Fruit fly (Drosophila melanogaster) whole organism, pupa: ENCODE data around the gene CG1504.

Experiments used
- CG12605 ChIP-seq: fragments of 200-800 bp; sonication (Bioruptor generic); IDR thresholded peaks from 2 replicates; pipeline ENCODE4 v1.3.6; 2022; ENCODE audit warnings: missing biosample characterization, missing genetic modification characterization
- CG4496 ChIP-seq: fragments of 200-800 bp; sonication (Bioruptor generic); IDR thresholded peaks from 3 replicates; pipeline ENCODE4 v1.3.6; 2022; ENCODE audit warnings: missing biosample characterization, missing genetic modification characterization
- EcR ChIP-seq: fragments of 200-800 bp; sonication (Bioruptor generic); optimal IDR thresholded peaks from 3 replicates; lab custom pipeline; 2019; ENCODE audit warnings: missing biosample characterization, missing genetic modification characterization, mild to moderate bottlenecking, moderate library complexity, missing genetic modification reagents
- Ets98B ChIP-seq: fragments of 200-800 bp; sonication (Bioruptor generic); IDR thresholded peaks from 2 replicates; pipeline ENCODE4 v1.3.6; 2022; ENCODE audit warnings: missing biosample characterization, missing genetic modification characterization
- gl ChIP-seq: fragments of 200-800 bp; sonication (Bioruptor generic); optimal IDR thresholded peaks from 2 replicates; lab custom pipeline; 2018; ENCODE audit warnings: missing biosample characterization, mild to moderate bottlenecking, missing genetic modification characterization
- rn ChIP-seq: fragments of 200-800 bp; sonication (Bioruptor generic); IDR thresholded peaks from 2 replicates; pipeline ENCODE4 v1.3.6; 2022; ENCODE audit warnings: missing biosample characterization, missing genetic modification characterization

Gene CG1504

dm6 chrX:20255977-20256376 is 74.2 kb downstream of the CG1504 start:
- TF ChIP-seq gl (tag; lab: Kevin White, UChicago) (no peak), rn (GFP tag; lab: Robert Waterston, UW) (no peak), CG4496 (no peak), CG12605 (GFP tag; lab: Robert Waterston, UW) (no peak), EcR (GFP tag; lab: Kevin White, UChicago) (peak; percentile 48), Ets98B (GFP tag; lab: Robert Waterston, UW) (no peak)
- TF ChIP-seq, all 21 proteins: peak for 1
